Fruit fly (Drosophila melanogaster) whole organism, embryonic: ENCODE results near the gene Crz.

Experiments used
- Aef1 ChIP-seq: fragments of 200-800 bp; sonication (Bioruptor generic); IDR thresholded peaks from 3 replicates; pipeline ENCODE4 v1.3.6; 2022; ENCODE audit warnings: missing biosample characterization, missing genetic modification characterization
- Bteb2 ChIP-seq: fragments of 200-800 bp; sonication (Bioruptor generic); optimal IDR thresholded peaks from 2 replicates; lab custom pipeline; 2016; ENCODE audit warnings: missing biosample characterization, missing genetic modification characterization
- CG10147 ChIP-seq: fragments of 200-800 bp; sonication (Bioruptor generic); optimal IDR thresholded peaks from 2 replicates; lab custom pipeline; 2019; ENCODE audit warnings: missing biosample characterization, mild to moderate bottlenecking, missing genetic modification characterization, moderate library complexity
- CG10321 ChIP-seq: fragments of 200-800 bp; sonication (Bioruptor generic); IDR thresholded peaks from 2 replicates; pipeline ENCODE4 v1.3.6; 2022; ENCODE audit warnings: missing biosample characterization, missing genetic modification characterization
- CG14050 ChIP-seq: fragments of 200-800 bp; sonication (Bioruptor generic); IDR thresholded peaks from 3 replicates; pipeline ENCODE4 v1.3.6; 2022; ENCODE audit warnings: missing biosample characterization, missing genetic modification characterization
- CG14965 ChIP-seq: fragments of 200-800 bp; sonication (Bioruptor generic); optimal IDR thresholded peaks from 2 replicates; lab custom pipeline; 2016; ENCODE audit warnings: missing biosample characterization, missing genetic modification characterization, borderline replicate concordance
- CG16863 ChIP-seq: fragments of 200-800 bp; sonication (Bioruptor generic); optimal IDR thresholded peaks from 3 replicates; lab custom pipeline; 2016; ENCODE audit warnings: missing biosample characterization, missing genetic modification characterization
- CG17328 ChIP-seq: fragments of 200-800 bp; sonication (Bioruptor generic); IDR thresholded peaks from 2 replicates; pipeline ENCODE4 v1.3.6; 2022; ENCODE audit warnings: missing biosample characterization, missing genetic modification characterization
- CG17802 ChIP-seq: fragments of 200-800 bp; sonication (Bioruptor generic); optimal IDR thresholded peaks from 2 replicates; lab custom pipeline; 2018; ENCODE audit warnings: missing biosample characterization, mild to moderate bottlenecking, missing genetic modification characterization, moderate library complexity
- CG18476 ChIP-seq: fragments of 200-800 bp; sonication (Bioruptor generic); optimal IDR thresholded peaks from 2 replicates; lab custom pipeline; 2016; ENCODE audit warnings: missing biosample characterization, mild to moderate bottlenecking, missing genetic modification characterization
- CG32767 ChIP-seq: fragments of 200-800 bp; sonication (Bioruptor generic); IDR thresholded peaks from 2 replicates; pipeline ENCODE4 v1.3.6; 2022; ENCODE audit warnings: missing biosample characterization, missing genetic modification characterization
- CG3281 ChIP-seq: fragments of 200-800 bp; sonication (Bioruptor generic); optimal IDR thresholded peaks from 3 replicates; lab custom pipeline; 2017; ENCODE audit warnings: missing biosample characterization, mild to moderate bottlenecking, missing genetic modification characterization
- CG3995 ChIP-seq: fragments of 200-800 bp; sonication (Bioruptor generic); optimal IDR thresholded peaks from 3 replicates; lab custom pipeline; 2016; ENCODE audit warnings: missing biosample characterization, missing genetic modification characterization
- CG5953 ChIP-seq: fragments of 200-800 bp; sonication (Bioruptor generic); IDR thresholded peaks from 2 replicates; pipeline ENCODE4 v1.3.6; 2022; ENCODE audit warnings: missing biosample characterization, missing genetic modification characterization
- CG6254 ChIP-seq: fragments of 200-800 bp; sonication (Bioruptor generic); optimal IDR thresholded peaks from 3 replicates; lab custom pipeline; 2017; ENCODE audit warnings: mild to moderate bottlenecking, missing biosample characterization, missing genetic modification reagents, missing genetic modification characterization
- CG7987 ChIP-seq: fragments of 200-800 bp; sonication (Bioruptor generic); optimal IDR thresholded peaks from 2 replicates; lab custom pipeline; 2018; ENCODE audit warnings: missing biosample characterization, mild to moderate bottlenecking, missing genetic modification characterization, moderate library complexity
- CG8089 ChIP-seq: fragments of 200-800 bp; sonication (Bioruptor generic); optimal IDR thresholded peaks from 3 replicates; lab custom pipeline; 2016; ENCODE audit warnings: missing biosample characterization, missing genetic modification characterization
- CG8290 ChIP-seq, 3 experiments: fragments of 200-800 bp; sonication (Bioruptor generic); optimal IDR thresholded peaks; 2 replicates each; lab custom pipeline; 2016 to 2019; ENCODE audit warnings: missing biosample characterization in 3 of 3, missing genetic modification characterization in 3 of 3, mild to moderate bottlenecking in 2 of 3, moderate library complexity in 1 of 3
- CG8478 ChIP-seq: fragments of >200 bp; optimal IDR thresholded peaks from 2 replicates; lab custom pipeline; 2018
- CG9932 ChIP-seq: fragments of 200-800 bp; sonication (Bioruptor generic); IDR thresholded peaks from 2 replicates; pipeline ENCODE4 v1.3.6; 2022; ENCODE audit warnings: missing biosample characterization, missing genetic modification characterization
- CkIIα-i1 ChIP-seq: fragments of 200-800 bp; sonication (Bioruptor generic); IDR thresholded peaks from 2 replicates; pipeline ENCODE4 v1.3.6; 2022; ENCODE audit warnings: missing biosample characterization, missing genetic modification characterization
- Ets65A ChIP-seq: fragments of 200-800 bp; sonication (Bioruptor generic); peaks from one replicate; lab custom pipeline; 2016; ENCODE audit warnings: missing biosample characterization, missing genetic modification characterization
- Fer1 ChIP-seq: fragments of 200-800 bp; sonication (Bioruptor generic); optimal IDR thresholded peaks from 2 replicates; lab custom pipeline; 2017; ENCODE audit warnings: missing biosample characterization, mild to moderate bottlenecking, missing genetic modification characterization
- Hr39 ChIP-seq: fragments of >200 bp; optimal IDR thresholded peaks from 2 replicates; lab custom pipeline; 2017
- Hsf ChIP-seq: fragments of 200-800 bp; sonication (Bioruptor generic); optimal IDR thresholded peaks from 3 replicates; lab custom pipeline; 2016; ENCODE audit warnings: missing biosample characterization, missing genetic modification characterization
- Oaz ChIP-seq: fragments of 200-800 bp; sonication (Bioruptor generic); IDR thresholded peaks from 2 replicates; pipeline ENCODE4 v1.3.6; 2022; ENCODE audit warnings: missing biosample characterization, missing genetic modification characterization
- Ravus ChIP-seq: fragments of 200-800 bp; sonication (Bioruptor generic); IDR thresholded peaks from 2 replicates; pipeline ENCODE4 v1.3.6; 2022; ENCODE audit warnings: missing biosample characterization, missing genetic modification characterization
- Stat92E ChIP-seq, 3 experiments: fragments of >200 bp in 2 of 3; fragments of 200-800 bp in 1 of 3; sonication (Bioruptor generic) in 1 of 3; optimal IDR thresholded peaks; 2 replicates each; lab custom pipeline; 2017 to 2019; ENCODE audit warnings: missing biosample characterization in 3 of 3, missing genetic modification characterization in 3 of 3, mild to moderate bottlenecking in 1 of 3, moderate library complexity in 1 of 3
- amos ChIP-seq: fragments of 200-800 bp; sonication (Bioruptor generic); IDR thresholded peaks from 2 replicates; pipeline ENCODE4 v1.3.6; 2022; ENCODE audit warnings: missing biosample characterization, missing genetic modification characterization; ENCODE audit not compliant: partially characterized antibody
- chm ChIP-seq: fragments of 200-800 bp; sonication (Bioruptor generic); IDR thresholded peaks from 2 replicates; pipeline ENCODE4 v1.3.6; 2022; ENCODE audit warnings: missing biosample characterization, missing genetic modification characterization
- chn ChIP-seq: fragments of 200-800 bp; sonication (Bioruptor generic); optimal IDR thresholded peaks from 2 replicates; lab custom pipeline; 2016; ENCODE audit warnings: missing biosample characterization, missing genetic modification characterization
- crp ChIP-seq, 2 experiments: fragments of 200-800 bp; sonication (Bioruptor generic); optimal IDR thresholded peaks; 2 replicates in 1 of 2; 3 replicates in 1 of 2; lab custom pipeline; 2017; ENCODE audit warnings: missing biosample characterization in 2 of 2, missing genetic modification characterization in 2 of 2, mild to moderate bottlenecking in 1 of 2, moderate library complexity in 1 of 2
- dan ChIP-seq: fragments of 200-800 bp; sonication (Bioruptor generic); IDR thresholded peaks from 2 replicates; pipeline ENCODE4 v1.3.6; 2022; ENCODE audit warnings: missing biosample characterization, missing genetic modification characterization
- gce ChIP-seq: fragments of 200-800 bp; sonication (Bioruptor generic); IDR thresholded peaks from 3 replicates; pipeline ENCODE4 v1.3.6; 2022; ENCODE audit warnings: missing biosample characterization, missing genetic modification characterization
- gsb-n ChIP-seq: fragments of 200-800 bp; sonication (Bioruptor generic); optimal IDR thresholded peaks from 3 replicates; lab custom pipeline; 2018; ENCODE audit warnings: missing biosample characterization, mild to moderate bottlenecking, missing genetic modification characterization
- lbe ChIP-seq: fragments of 200-800 bp; sonication (Bioruptor generic); optimal IDR thresholded peaks from 2 replicates; lab custom pipeline; 2016; ENCODE audit warnings: missing biosample characterization, mild to moderate bottlenecking, missing genetic modification characterization
- lilli ChIP-seq: fragments of 200-800 bp; sonication (Bioruptor generic); optimal IDR thresholded peaks from 3 replicates; lab custom pipeline; 2016; ENCODE audit warnings: missing biosample characterization, missing genetic modification characterization
- lola ChIP-seq, 3 experiments: fragments of >200 bp in 2 of 3; fragments of 200-800 bp in 1 of 3; sonication (Bioruptor generic) in 1 of 3; optimal IDR thresholded peaks; 2 replicates each; lab custom pipeline; 2017 to 2019; ENCODE audit warnings: missing biosample characterization in 3 of 3, missing genetic modification characterization in 3 of 3, mild to moderate bottlenecking in 1 of 3, moderate library complexity in 1 of 3
- lov ChIP-seq, 2 experiments: fragments of 200-800 bp in 1 of 2; fragments of >200 bp in 1 of 2; sonication (Bioruptor generic) in 1 of 2; IDR thresholded peaks in 1 of 2; optimal IDR thresholded peaks in 1 of 2; 2 replicates in 1 of 2; 3 replicates in 1 of 2; pipeline versions ENCODE4 v1.3.6 to Lab custom; 2017 to 2022; ENCODE audit warnings: missing biosample characterization in 1 of 2, missing genetic modification characterization in 1 of 2
- otp ChIP-seq: fragments of 200-800 bp; sonication (Bioruptor generic); IDR thresholded peaks from 3 replicates; pipeline ENCODE4, ENCODE4 v1.3.6; 2022; ENCODE audit warnings: missing biosample characterization, missing genetic modification characterization
- pita ChIP-seq: fragments of 200-800 bp; sonication (Bioruptor generic); optimal IDR thresholded peaks from 2 replicates; lab custom pipeline; 2017; ENCODE audit warnings: missing biosample characterization, mild to moderate bottlenecking, missing genetic modification characterization
- scrt ChIP-seq: fragments of 200-800 bp; sonication (Bioruptor generic); optimal IDR thresholded peaks from 2 replicates; lab custom pipeline; 2018; ENCODE audit warnings: missing biosample characterization, mild to moderate bottlenecking, missing genetic modification characterization, moderate library complexity
- sisA ChIP-seq: fragments of 200-800 bp; sonication (Bioruptor generic); IDR thresholded peaks from 2 replicates; pipeline ENCODE4 v1.3.6; 2022; ENCODE audit warnings: missing biosample characterization, missing genetic modification characterization
- slou ChIP-seq: fragments of 200-800 bp; sonication (Bioruptor generic); optimal IDR thresholded peaks from 3 replicates; lab custom pipeline; 2016; ENCODE audit warnings: missing biosample characterization, missing genetic modification characterization
- sug ChIP-seq: fragments of 200-800 bp; optimal IDR thresholded peaks from 2 replicates; lab custom pipeline; 2019; ENCODE audit warnings: missing biosample characterization, mild to moderate bottlenecking, missing genetic modification characterization, moderate library complexity
- toy ChIP-seq: fragments of 200-800 bp; sonication (Bioruptor generic); IDR thresholded peaks from 2 replicates; pipeline ENCODE4 v1.3.6; 2022; ENCODE audit warnings: missing biosample characterization, missing genetic modification characterization
- ttk ChIP-seq: fragments of 200-800 bp; sonication (Bioruptor generic); IDR thresholded peaks from 2 replicates; pipeline ENCODE4 v2.1.2; 2022; ENCODE audit warnings: missing biosample characterization, missing genetic modification characterization
- usp ChIP-seq: fragments of >200 bp; optimal IDR thresholded peaks from 2 replicates; lab custom pipeline; 2017; ENCODE audit warnings: missing biosample characterization, missing genetic modification characterization
- zen2 ChIP-seq: fragments of 200-800 bp; sonication (Bioruptor generic); IDR thresholded peaks from 3 replicates; pipeline ENCODE4 v1.3.6; 2022; ENCODE audit warnings: missing biosample characterization, missing genetic modification characterization; ENCODE audit not compliant: partially characterized antibody

The Crz gene

dm6 chr3R:14327472-14328104 is 12.9 kb downstream of the Crz start, which contains the start of gene spn-B (continued):
- TF ChIP-seq lola (GFP tag; optimal IDR thresholded peaks at IDR 0.05; lab: Kevin White, UChicago): peak in 1 of 3 experiments; percentile 77
- peak; percentile 84 for TF ChIP-seq lilli (GFP tag; lab: Kevin White, UChicago)
- no peak for TF ChIP-seq CG8478 (lab: Kevin White, UChicago)
- TF ChIP-seq CG18476 (GFP tag; lab: Kevin White, UChicago): peak; percentile 75
- peak; percentile 65 for TF ChIP-seq chn
- TF ChIP-seq scrt (GFP tag; lab: Kevin White, UChicago): peak; percentile 59
- peak; percentile 65; the same call in 1 of the 3 replicates for TF ChIP-seq otp (GFP tag; lab: Robert Waterston, UW)
- TF ChIP-seq Stat92E (GFP tag; optimal IDR thresholded peaks at IDR 0.05; lab: Kevin White, UChicago): no peak
- TF ChIP-seq ttk (GFP tag; lab: Robert Waterston, UW): 0 out of 2 replicates have a peak, but pooled peaks have one; percentile 28
- TF ChIP-seq CG32767: peak; percentile 58
- peak; percentile 56; the same call in 1 of the 2 replicates for TF ChIP-seq CG5953 (GFP tag; lab: Robert Waterston, UW)
- TF ChIP-seq gce: peak; percentile 5; the same call in 1 of the 3 replicates
- TF ChIP-seq CG8290 (GFP tag; optimal IDR thresholded peaks at IDR 0.05; lab: Kevin White, UChicago): peak; percentile 88
- peak; percentile 38 to 50 for TF ChIP-seq CG8290 (tag; optimal IDR thresholded peaks at IDR 0.05; lab: Kevin White, UChicago)
- TF ChIP-seq Ets65A (GFP tag; lab: Kevin White, UChicago): peak; percentile 55
- TF ChIP-seq lov (optimal IDR thresholded peaks at IDR 0.05; lab: Kevin White, UChicago): no peak
- TF ChIP-seq lov (GFP tag; IDR thresholded peaks at IDR 0.05; lab: Robert Waterston, UW): 0 out of 3 replicates have a peak, but pooled peaks have one; percentile 35
- 0 out of 2 replicates have a peak, but pooled peaks have one; percentile 25 for TF ChIP-seq toy (GFP tag; lab: Robert Waterston, UW)
- peak; percentile 45 for TF ChIP-seq CG16863 (GFP tag; lab: Kevin White, UChicago)
- peak; percentile 57 for TF ChIP-seq sug (tag; lab: Kevin White, UChicago)
- peak; percentile 41; the same call in 1 of the 2 replicates for TF ChIP-seq amos (GFP tag; lab: Robert Waterston, UW)
- peak; percentile 76 for TF ChIP-seq lbe
- peak; percentile 80 for TF ChIP-seq CG3281
- no peak for TF ChIP-seq usp (GFP tag; lab: Kevin White, UChicago)
- peak; percentile 23 for TF ChIP-seq CG17802 (tag; lab: Kevin White, UChicago)
- peak; percentile 66; the same call in 1 of the 2 replicates for TF ChIP-seq chm
- peak; percentile 1 for TF ChIP-seq CG8089 (GFP tag; lab: Kevin White, UChicago)
- TF ChIP-seq CkIIα-i1 (GFP tag; lab: Robert Waterston, UW): no peak
- no peak for TF ChIP-seq dan (GFP tag; lab: Robert Waterston, UW)
- TF ChIP-seq CG17328 (GFP tag; lab: Robert Waterston, UW): peak; percentile 75
- peak; percentile 70 for TF ChIP-seq CG10147 (GFP tag; lab: Kevin White, UChicago)
- peak; percentile 64 for TF ChIP-seq gsb-n (tag; lab: Kevin White, UChicago)
- TF ChIP-seq CG3995 (GFP tag; lab: Kevin White, UChicago): peak; percentile 29
- no peak for TF ChIP-seq slou (GFP tag; lab: Kevin White, UChicago)
- no peak; the same call in 2 of the 3 replicates for TF ChIP-seq CG14050 (GFP tag; lab: Robert Waterston, UW)
- peak; percentile 66 for TF ChIP-seq CG6254 (GFP tag; lab: Kevin White, UChicago)
- peak; percentile 64 for TF ChIP-seq Bteb2 (GFP tag; lab: Kevin White, UChicago)
- no peak for TF ChIP-seq Hr39 (lab: Kevin White, UChicago)
- peak; percentile 66 for TF ChIP-seq sisA (GFP tag; lab: Robert Waterston, UW)
- TF ChIP-seq crp (GFP tag; optimal IDR thresholded peaks at IDR 0.05; lab: Kevin White, UChicago): peak; percentile 52 to 90
- TF ChIP-seq Fer1 (GFP tag; lab: Kevin White, UChicago): peak; percentile 84
- TF ChIP-seq Hsf (GFP tag; lab: Kevin White, UChicago): peak; percentile 78
- peak; percentile 55; the same call in 2 of the 3 replicates for TF ChIP-seq Aef1 (GFP tag; lab: Robert Waterston, UW)
- no peak for TF ChIP-seq CG14965 (GFP tag; lab: Kevin White, UChicago)
- no peak; the same call in 1 of the 2 replicates for TF ChIP-seq CG10321 (GFP tag; lab: Robert Waterston, UW)
- peak; percentile 42; the same call in 1 of the 2 replicates for TF ChIP-seq Oaz (GFP tag; lab: Robert Waterston, UW)
- TF ChIP-seq CG7987 (GFP tag; lab: Kevin White, UChicago): no peak
- TF ChIP-seq Ravus (GFP tag; lab: Robert Waterston, UW): no peak; the same call in 1 of the 2 replicates
- peak; percentile 66 for TF ChIP-seq CG9932 (GFP tag; lab: Robert Waterston, UW)
- no peak for TF ChIP-seq pita (GFP tag; lab: Kevin White, UChicago)
- no peak for TF ChIP-seq zen2 (GFP tag; lab: Robert Waterston, UW)
